Fruit fly (Drosophila melanogaster): Measurements from ENCODE around the gene InR.

InR gene

dm6 chr3R:21551565-21551964, 67.6 kb downstream of the InR start:
- TF ChIP-seq CG10631 (GFP tag; optimal IDR thresholded peaks at IDR 0.05) (no peak), lz (GFP tag; optimal IDR thresholded peaks at IDR 0.05) (no peak), CG6854 (GFP tag; optimal IDR thresholded peaks at IDR 0.05) (no peak), CG3919 (GFP tag; optimal IDR thresholded peaks at IDR 0.05) (no peak), vri (GFP tag; optimal IDR thresholded peaks at IDR 0.05) (no peak), spab (GFP tag; optimal IDR thresholded peaks at IDR 0.05) (no peak), CG10669 (GFP tag; optimal IDR thresholded peaks at IDR 0.05) (no peak), CG6163 (GFP tag; IDR thresholded peaks at IDR 0.05) (no peak), CG15336 (GFP tag; IDR thresholded peaks at IDR 0.05) (no peak), Blimp-1 (GFP tag; optimal IDR thresholded peaks at IDR 0.05) (no peak), Met (GFP tag; optimal IDR thresholded peaks at IDR 0.05) (no peak), CG32006 (GFP tag; optimal IDR thresholded peaks at IDR 0.05) (no peak), dac (GFP tag; optimal IDR thresholded peaks at IDR 0.05) (no peak), CG16779 (tag; optimal IDR thresholded peaks at IDR 0.05) (no peak), Sox102F (GFP tag; optimal IDR thresholded peaks at IDR 0.05) (no peak)

dm6 chr3R:21548956-21549355, 70.2 kb downstream of the InR start:
- no peak for TF ChIP-seq Sox102F (GFP tag; optimal IDR thresholded peaks at IDR 0.05)
- TF ChIP-seq achi (GFP tag; optimal IDR thresholded peaks at IDR 0.05) = no peak
- no peak for TF ChIP-seq CG3032 (tag; optimal IDR thresholded peaks at IDR 0.05)
- TF ChIP-seq Met (GFP tag; optimal IDR thresholded peaks at IDR 0.05) = no peak

dm6 chr3R:21544107-21544506, 75.0 kb downstream of the InR start:
- no peak for TF ChIP-seq CG6808 (GFP tag; optimal IDR thresholded peaks at IDR 0.05)
- no peak for TF ChIP-seq fd59A (GFP tag; optimal IDR thresholded peaks at IDR 0.05)
- TF ChIP-seq CG10669 (GFP tag; optimal IDR thresholded peaks at IDR 0.05) = no peak
- TF ChIP-seq fd85E (GFP tag; optimal IDR thresholded peaks at IDR 0.05) = no peak
- TF ChIP-seq Hr4 (GFP tag; optimal IDR thresholded peaks at IDR 0.05) = no peak
- no peak for TF ChIP-seq spab (GFP tag; optimal IDR thresholded peaks at IDR 0.05)
- TF ChIP-seq CG8319 (GFP tag; optimal IDR thresholded peaks at IDR 0.05) = no peak
- TF ChIP-seq Hr38 (GFP tag; optimal IDR thresholded peaks at IDR 0.05) = no peak
- no peak for TF ChIP-seq lz (GFP tag; optimal IDR thresholded peaks at IDR 0.05)
- no peak for TF ChIP-seq OdsH (GFP tag; optimal IDR thresholded peaks at IDR 0.05)
- TF ChIP-seq Hr39 (GFP tag; optimal IDR thresholded peaks at IDR 0.05) = no peak
- no peak for TF ChIP-seq ss (GFP tag; optimal IDR thresholded peaks at IDR 0.05)
- TF ChIP-seq CG31627 (GFP tag; optimal IDR thresholded peaks at IDR 0.05) = no peak
- no peak for TF ChIP-seq CG8119 (GFP tag; IDR thresholded peaks at IDR 0.05)
- no peak for TF ChIP-seq CG7368 (GFP tag; optimal IDR thresholded peaks at IDR 0.05)

dm6 chr3R:21534697-21535676, 84.1 kb downstream of the InR start:
- TF ChIP-seq svp (GFP tag) (peak; percentile 41), fkh (GFP tag; optimal IDR thresholded peaks at IDR 0.05) (peak; percentile 28), CG11294 (GFP tag; IDR thresholded peaks at IDR 0.05) (no peak)

- TF ChIP-seq CG6854 (GFP tag; optimal IDR thresholded peaks at IDR 0.05) (no peak), CG31627 (GFP tag; optimal IDR thresholded peaks at IDR 0.05) (no peak), CG8632 (GFP tag; optimal IDR thresholded peaks at IDR 0.05) (no peak), CG11902 (GFP tag; optimal IDR thresholded peaks at IDR 0.05) (no peak), Gug (GFP tag; IDR thresholded peaks at IDR 0.05) (no peak), CG4318 (GFP tag; optimal IDR thresholded peaks at IDR 0.05) (no peak), spab (GFP tag; optimal IDR thresholded peaks at IDR 0.05) (no peak), CG9139 (GFP tag; optimal IDR thresholded peaks at IDR 0.05) (no peak), achi (GFP tag; optimal IDR thresholded peaks at IDR 0.05) (no peak), Eip93F (GFP tag; optimal IDR thresholded peaks at IDR 0.05) (no peak), CG3919 (GFP tag; optimal IDR thresholded peaks at IDR 0.05) (no peak), Ets21C (GFP tag; optimal IDR thresholded peaks at IDR 0.05) (no peak), eg (GFP tag; IDR thresholded peaks at IDR 0.05) (no peak), Hr39 (GFP tag; optimal IDR thresholded peaks at IDR 0.05) (no peak), CG7368 (GFP tag; optimal IDR thresholded peaks at IDR 0.05) (no peak)
These were observed 84.9 kb downstream of the InR start for dm6 chr3R:21534256-21534655.

All from whole organism, prepupa.